Worm (Caenorhabditis elegans) whole organism, young adult: ENCODE results near the gene srd-13.

Source experiments
- B0336.3 ChIP-seq: fragments of 200-800 bp; sonication (Bioruptor generic); IDR thresholded peaks from 2 replicates; pipeline ENCODE4 v1.3.6; 2022; ENCODE audit warnings: missing genetic modification characterization, missing compliant biosample characterization
- C17E4.6 ChIP-seq: fragments of 200-800 bp; sonication (Bioruptor generic); IDR thresholded peaks from 2 replicates; pipeline ENCODE4 v1.3.6; 2022; ENCODE audit warnings: missing genetic modification reagents, missing genetic modification characterization, missing compliant biosample characterization
- F33H1.4 ChIP-seq: fragments of 200-800 bp; sonication (Bioruptor generic); IDR thresholded peaks from 2 replicates; pipeline ENCODE4 v1.3.6; 2022; ENCODE audit warnings: missing genetic modification reagents, missing genetic modification characterization, missing compliant biosample characterization
- F39B2.1 ChIP-seq: fragments of 200-800 bp; sonication (Bioruptor generic); IDR thresholded peaks from 2 replicates; pipeline ENCODE4 v1.3.6; 2022; ENCODE audit warnings: missing genetic modification reagents, missing genetic modification characterization, missing compliant biosample characterization
- Y53G8AR.9 ChIP-seq: fragments of 200-800 bp; sonication (Bioruptor generic); conservative IDR thresholded peaks from 2 replicates; pipeline ENCODE4 v1.3.6; 2022; ENCODE audit warnings: missing genetic modification reagents, missing genetic modification characterization, missing compliant biosample characterization
- ama-1 ChIP-seq, 3 experiments: fragments of 150-350 bp in 1 of 3; sonication (generic microtip) in 2 of 3; optimal IDR thresholded peaks; 2 replicates each; lab custom pipeline; 2014 to 2018; ENCODE audit warnings: missing biosample characterization in 2 of 3, missing genetic modification characterization in 2 of 3, missing genetic modification reagents in 2 of 3
- aptf-3 ChIP-seq: fragments of 200-800 bp; sonication (Bioruptor generic); IDR thresholded peaks from 2 replicates; pipeline ENCODE4 v1.3.6; 2022; ENCODE audit warnings: missing genetic modification characterization, missing compliant biosample characterization
- athp-1 ChIP-seq: sonication (generic microtip); optimal IDR thresholded peaks from 2 replicates; lab custom pipeline; 2017; ENCODE audit warnings: mild to moderate bottlenecking, missing genetic modification characterization, missing compliant biosample characterization
- attf-3 ChIP-seq: fragments of 200-800 bp; sonication (Bioruptor generic); conservative IDR thresholded peaks from 2 replicates; pipeline ENCODE4 v1.3.6; 2022; ENCODE audit warnings: missing genetic modification reagents, missing genetic modification characterization, missing compliant biosample characterization
- attf-6 ChIP-seq: fragments of 200-800 bp; sonication (Bioruptor generic); IDR thresholded peaks from 2 replicates; pipeline ENCODE4 v1.3.6; 2022; ENCODE audit warnings: missing genetic modification reagents, missing genetic modification characterization, missing compliant biosample characterization
- bed-1 ChIP-seq: fragments of 200-800 bp; sonication (Bioruptor generic); IDR thresholded peaks from 2 replicates; pipeline ENCODE4 v1.3.6; 2022; ENCODE audit warnings: missing genetic modification reagents, missing genetic modification characterization, missing compliant biosample characterization
- cebp-2 ChIP-seq: fragments of 200-800 bp; sonication (Bioruptor generic); IDR thresholded peaks from 2 replicates; pipeline ENCODE4 v1.3.6; 2022; ENCODE audit warnings: missing genetic modification characterization, missing compliant biosample characterization
- ceh-40 ChIP-seq: fragments of 200-800 bp; sonication (Bioruptor generic); IDR thresholded peaks from 2 replicates; pipeline ENCODE4 v1.3.6; 2022; ENCODE audit warnings: missing genetic modification characterization, missing compliant biosample characterization
- dox-1 ChIP-seq: fragments of 200-800 bp; sonication (Bioruptor generic); IDR thresholded peaks from 2 replicates; pipeline ENCODE4 v1.3.6; 2022; ENCODE audit warnings: missing genetic modification reagents, missing genetic modification characterization, missing compliant biosample characterization
- efl-1 ChIP-seq: fragments of 150-350 bp; optimal IDR thresholded peaks from 2 replicates; lab custom pipeline; 2014; ENCODE audit warnings: missing biosample characterization, missing genetic modification reagents, missing genetic modification characterization
- ekl-4 ChIP-seq: fragments of 200-800 bp; sonication (Bioruptor generic); IDR thresholded peaks from 2 replicates; pipeline ENCODE4 v1.3.6; 2022; ENCODE audit warnings: missing genetic modification reagents, missing genetic modification characterization, missing compliant biosample characterization
- gei-17 ChIP-seq: fragments of 200-800 bp; sonication (Bioruptor generic); optimal IDR thresholded peaks from 2 replicates; lab custom pipeline; 2018; ENCODE audit warnings: mild to moderate bottlenecking, missing genetic modification characterization, missing compliant biosample characterization
- him-1 ChIP-seq: sonication (generic microtip); optimal IDR thresholded peaks from 2 replicates; lab custom pipeline; 2016; ENCODE audit warnings: missing genotype, missing genetic modification reagents, missing genetic modification characterization, missing compliant biosample characterization
- hrde-1 ChIP-seq: sonication (generic microtip); optimal IDR thresholded peaks from 2 replicates; lab custom pipeline; 2016; ENCODE audit warnings: missing genetic modification characterization, mild to moderate bottlenecking, missing compliant biosample characterization, moderate library complexity, missing genotype, missing genetic modification reagents, borderline replicate concordance
- let-607 ChIP-seq, 2 experiments: fragments of 200-800 bp in 1 of 2; sonication (Bioruptor generic) in 1 of 2; sonication (generic microtip) in 1 of 2; optimal IDR thresholded peaks; 2 replicates each; lab custom pipeline; 2016 to 2018; ENCODE audit warnings: mild to moderate bottlenecking in 2 of 2, missing compliant biosample characterization in 2 of 2, missing genetic modification characterization in 2 of 2, moderate library complexity in 2 of 2, missing genotype in 1 of 2
- lsl-1 ChIP-seq: fragments of 200-800 bp; sonication (Bioruptor generic); optimal IDR thresholded peaks from 2 replicates; lab custom pipeline; 2018; ENCODE audit warnings: mild to moderate bottlenecking, missing genetic modification characterization, moderate library complexity, missing compliant biosample characterization
- madf-3 ChIP-seq: fragments of 200-800 bp; sonication (Bioruptor generic); IDR thresholded peaks from 2 replicates; pipeline ENCODE4 v1.3.6; 2022; ENCODE audit warnings: missing genetic modification reagents, missing genetic modification characterization, missing compliant biosample characterization
- madf-6 ChIP-seq: fragments of 200-800 bp; sonication (Bioruptor generic); IDR thresholded peaks from 2 replicates; pipeline ENCODE4 v1.3.6; 2022; ENCODE audit warnings: missing genetic modification reagents, missing genetic modification characterization, missing compliant biosample characterization
- mel-28 ChIP-seq: sonication (generic microtip); optimal IDR thresholded peaks from 2 replicates; lab custom pipeline; 2016; ENCODE audit warnings: borderline replicate concordance, mild to moderate bottlenecking, missing genetic modification characterization, missing compliant biosample characterization
- nfya-1 ChIP-seq: sonication (generic microtip); optimal IDR thresholded peaks from 2 replicates; lab custom pipeline; 2017; ENCODE audit warnings: antibody characterized with exemption, missing compliant biosample characterization, missing genetic modification characterization, borderline replicate concordance; ENCODE audit not compliant: insufficient read depth
- nfyb-1 ChIP-seq: fragments of 200-800 bp; sonication (Bioruptor generic); IDR thresholded peaks from 2 replicates; pipeline ENCODE4 v1.3.6; 2022; ENCODE audit warnings: missing genetic modification reagents, missing genetic modification characterization, missing compliant biosample characterization
- pbrm-1 ChIP-seq: fragments of 200-800 bp; sonication (Bioruptor generic); IDR thresholded peaks from 2 replicates; pipeline ENCODE4 v1.3.6; 2022; ENCODE audit warnings: missing genetic modification reagents, missing genetic modification characterization, missing compliant biosample characterization
- pha-4 ChIP-seq: fragments of 150-350 bp; sonication (generic microtip); optimal IDR thresholded peaks from 2 replicates; lab custom pipeline; 2014; ENCODE audit warnings: missing biosample characterization, missing genetic modification reagents, missing genetic modification characterization
- snpc-4 ChIP-seq, 5 experiments: fragments of 150-350 bp in 1 of 5; sonication (generic microtip) in 4 of 5; optimal IDR thresholded peaks; 2 replicates each; lab custom pipeline; 2014 to 2018; ENCODE audit warnings: missing genetic modification characterization in 5 of 5, missing biosample characterization in 3 of 5, antibody characterized with exemption in 2 of 5, mild to moderate bottlenecking in 2 of 5, missing compliant biosample characterization in 2 of 5, missing genotype in 2 of 5, moderate library complexity in 2 of 5, missing genetic modification reagents in 1 of 5
- somi-1 ChIP-seq: fragments of 200-800 bp; sonication (Bioruptor generic); optimal IDR thresholded peaks from 2 replicates; lab custom pipeline; 2018; ENCODE audit warnings: mild to moderate bottlenecking, missing genetic modification characterization, missing compliant biosample characterization
- tbx-9 ChIP-seq: sonication (generic microtip); optimal IDR thresholded peaks from 2 replicates; lab custom pipeline; 2016; ENCODE audit warnings: borderline replicate concordance, missing genetic modification characterization, inconsistent platforms, missing compliant biosample characterization
- zim-3 ChIP-seq: sonication (generic microtip); optimal IDR thresholded peaks from 2 replicates; lab custom pipeline; 2017; ENCODE audit warnings: mild to moderate bottlenecking, missing genetic modification characterization, moderate library complexity, missing compliant biosample characterization
- ztf-18 ChIP-seq: sonication (generic microtip); optimal IDR thresholded peaks from 2 replicates; lab custom pipeline; 2016; ENCODE audit warnings: missing genotype, mild to moderate bottlenecking, missing genetic modification characterization, missing compliant biosample characterization
- ztf-22 ChIP-seq: fragments of 200-800 bp; sonication (Bioruptor generic); optimal IDR thresholded peaks from 2 replicates; lab custom pipeline; 2018; ENCODE audit warnings: mild to moderate bottlenecking, missing genetic modification characterization, moderate library complexity, missing compliant biosample characterization
- ztf-3 ChIP-seq: fragments of 200-800 bp; sonication (Bioruptor generic); optimal IDR thresholded peaks from 2 replicates; lab custom pipeline; 2018; ENCODE audit warnings: mild to moderate bottlenecking, missing genetic modification characterization, missing compliant biosample characterization

srd-13 gene

DNA sequence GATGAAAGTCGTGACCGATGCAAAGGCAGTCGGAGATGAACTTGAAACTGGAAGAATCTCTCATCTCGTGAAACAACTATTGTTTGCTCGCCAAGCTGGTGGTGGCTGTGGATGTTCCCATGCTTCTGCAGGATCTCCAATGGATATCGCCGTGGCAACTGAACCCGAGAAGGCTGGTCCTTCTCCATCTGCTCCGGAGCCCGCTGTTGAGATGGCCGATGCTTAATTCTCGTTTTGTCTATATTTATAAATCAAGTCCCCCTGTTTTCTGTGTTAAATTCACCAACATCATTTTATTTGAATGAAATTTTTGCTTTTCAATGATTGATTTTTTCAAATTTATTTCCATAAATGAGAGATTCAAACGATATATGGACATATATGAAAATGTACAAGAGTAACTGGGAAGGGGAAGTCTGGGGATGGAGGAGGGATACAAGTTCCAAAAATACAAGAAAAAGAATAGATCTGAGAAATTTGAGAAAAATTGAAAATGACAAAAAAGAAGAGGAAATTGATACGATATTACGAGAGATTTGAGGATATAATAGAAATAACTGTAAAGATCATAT lies 15.4 kb upstream of the srd-13 start (continued):
- no peak for TF ChIP-seq pbrm-1 (GFP tag; lab: Robert Waterston, UW)
- no peak for TF ChIP-seq F33H1.4
- no peak for TF ChIP-seq efl-1 (GFP tag; lab: Kevin White, UChicago)
- peak; percentile 39 for TF ChIP-seq hrde-1 (tag; lab: Kevin White, UChicago)
- TF ChIP-seq pha-4 (tag; lab: Kevin White, UChicago), result no peak
- no peak for TF ChIP-seq ekl-4 (GFP tag; lab: Robert Waterston, UW)
- TF ChIP-seq somi-1 (GFP tag; lab: Kevin White, UChicago), result no peak
- TF ChIP-seq attf-6 (GFP tag; lab: Robert Waterston, UW), result peak; percentile 30; the same call in 1 of the 2 replicates
- TF ChIP-seq madf-3, result no peak
- no peak for TF ChIP-seq let-607 (tag; optimal IDR thresholded peaks at IDR 0.05; lab: Kevin White, UChicago)
- TF ChIP-seq ama-1 (optimal IDR thresholded peaks at IDR 0.05; lab: Kevin White, UChicago), result no peak
- TF ChIP-seq ama-1 (GFP tag; optimal IDR thresholded peaks at IDR 0.05; lab: Kevin White, UChicago), result peak in 1 of 2 experiments; percentile 20
- TF ChIP-seq nfya-1 (tag; lab: Kevin White, UChicago), result no peak
- TF ChIP-seq C17E4.6, result no peak
- no peak for TF ChIP-seq ztf-18 (tag; lab: Kevin White, UChicago)
- peak; percentile 70; the same call in 1 of the 2 replicates for TF ChIP-seq Y53G8AR.9
- no peak for TF ChIP-seq ztf-3 (GFP tag; lab: Kevin White, UChicago)
- TF ChIP-seq ztf-22, result no peak
- TF ChIP-seq gei-17 (GFP tag; lab: Kevin White, UChicago), result no peak
- no peak for TF ChIP-seq dox-1 (GFP tag; lab: Robert Waterston, UW)
- no peak for TF ChIP-seq F39B2.1 (GFP tag; lab: Robert Waterston, UW)
- 0 out of 2 replicates have a peak, but pooled peaks have one; percentile 43 for TF ChIP-seq nfyb-1 (GFP tag; lab: Robert Waterston, UW)
- no peak for TF ChIP-seq ceh-40 (GFP tag; lab: Robert Waterston, UW)
- TF ChIP-seq athp-1 (tag; lab: Kevin White, UChicago), result peak; percentile 65
- no peak for TF ChIP-seq cebp-2 (GFP tag; lab: Robert Waterston, UW)
- no peak for TF ChIP-seq mel-28
- TF ChIP-seq zim-3 (tag; lab: Kevin White, UChicago), result no peak
- TF ChIP-seq bed-1 (GFP tag; lab: Robert Waterston, UW), result no peak
- TF ChIP-seq aptf-3 (GFP tag; lab: Robert Waterston, UW), result no peak
- no peak for TF ChIP-seq lsl-1 (GFP tag; lab: Kevin White, UChicago)
- peak; percentile 73; the same call in 1 of the 2 replicates for TF ChIP-seq B0336.3 (GFP tag; lab: Robert Waterston, UW)
- no peak for TF ChIP-seq him-1 (tag; lab: Kevin White, UChicago)
- TF ChIP-seq madf-6, result no peak

DNA sequence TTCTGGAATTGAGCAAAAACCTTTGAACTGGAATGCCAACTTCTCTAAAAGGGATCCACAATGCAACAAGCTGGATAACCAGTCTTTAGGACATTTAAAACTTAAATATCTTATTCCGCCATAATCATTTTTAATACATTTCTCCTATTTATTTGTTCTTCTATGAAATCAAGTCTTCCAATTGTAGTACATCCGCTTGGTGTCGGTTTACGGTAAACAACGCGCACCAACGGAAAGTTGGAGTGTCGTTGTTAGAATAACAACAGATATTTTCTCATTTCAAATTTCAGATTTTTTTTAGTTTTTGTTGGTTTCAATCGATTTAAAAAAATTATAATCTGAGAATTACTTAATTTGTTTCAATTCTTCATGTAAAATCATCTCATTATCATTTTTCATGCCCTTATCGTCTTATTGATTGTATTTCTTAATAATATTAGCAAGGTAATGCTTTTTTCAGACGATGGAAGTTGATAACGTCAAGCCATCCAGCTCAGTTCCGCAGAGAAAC lies 13.7 kb upstream of the srd-13 start, which contains the start of gene csn-5:
csn-5 (plus strand) TSS at position 461 of the 511 bp plus-strand sequence.
- TF ChIP-seq ceh-40 (GFP tag; lab: Robert Waterston, UW) (no peak), attf-3 (GFP tag; lab: Robert Waterston, UW) (peak; percentile 90), snpc-4 (GFP tag; optimal IDR thresholded peaks at IDR 0.05; lab: Kevin White, UChicago) (no peak), snpc-4 (tag; optimal IDR thresholded peaks at IDR 0.05; lab: Kevin White, UChicago) (peak in 1 of 4 experiments; percentile 6), tbx-9 (no peak)
- TF ChIP-seq, all 124 proteins: peak for 2
